Worm (Caenorhabditis elegans) whole organism, mixed stage, embryonic: ENCODE measurements around the gene spv-1.

Source experiments
- bed-3 ChIP-seq: fragments of 200-800 bp; sonication (Bioruptor generic); optimal IDR thresholded peaks from 3 replicates; lab custom pipeline; 2018; ENCODE audit warnings: mild to moderate bottlenecking, missing genetic modification characterization, moderate library complexity, missing compliant biosample characterization
- ham-2 ChIP-seq: fragments of 200-800 bp; sonication (Bioruptor generic); optimal IDR thresholded peaks from 2 replicates; lab custom pipeline; 2018; ENCODE audit warnings: mild to moderate bottlenecking, missing genetic modification characterization, missing compliant biosample characterization
- lin-32 ChIP-seq: fragments of 200-800 bp; sonication (Bioruptor generic); optimal IDR thresholded peaks from 2 replicates; lab custom pipeline; 2018; ENCODE audit warnings: mild to moderate bottlenecking, missing genetic modification characterization, missing compliant biosample characterization
- nhr-237 ChIP-seq: fragments of 150-350 bp; optimal IDR thresholded peaks from 2 replicates; lab custom pipeline; 2014; ENCODE audit warnings: missing biosample characterization, missing genetic modification characterization
- nhr-28 ChIP-seq: fragments of 150-350 bp; optimal IDR thresholded peaks from 2 replicates; lab custom pipeline; 2014; ENCODE audit warnings: missing biosample characterization, missing genetic modification characterization
- sem-2 ChIP-seq: fragments of 200-800 bp; sonication (Bioruptor generic); optimal IDR thresholded peaks from 2 replicates; lab custom pipeline; 2018; ENCODE audit warnings: mild to moderate bottlenecking, missing genetic modification characterization, missing compliant biosample characterization
- tbx-8 ChIP-seq: fragments of 200-800 bp; sonication (Bioruptor generic); optimal IDR thresholded peaks from 2 replicates; lab custom pipeline; 2018; ENCODE audit warnings: mild to moderate bottlenecking, missing genetic modification characterization, moderate library complexity, missing compliant biosample characterization

ce11 chrII:7877744-7878468 is 50.6 kb downstream of the spv-1 start, which contains the start of gene T01H3.2:
- no peak for TF ChIP-seq tbx-8 (GFP tag; lab: Kevin White, UChicago)
- no peak for TF ChIP-seq lin-32 (GFP tag; lab: Kevin White, UChicago)
- TF ChIP-seq ham-2 (GFP tag; lab: Kevin White, UChicago), result no peak
- TF ChIP-seq bed-3 (GFP tag; lab: Kevin White, UChicago), result no peak
- TF ChIP-seq nhr-237 (tag; lab: Kevin White, UChicago), result no peak
- no peak for TF ChIP-seq sem-2 (GFP tag; lab: Kevin White, UChicago)
- TF ChIP-seq nhr-28, result no peak
